Fruit fly (Drosophila melanogaster) whole organism, embryonic: ENCODE data around the gene Tace.

Source experiments
- B-H2 ChIP-seq: fragments of 200-800 bp; sonication (Bioruptor generic); optimal IDR thresholded peaks from 2 replicates; lab custom pipeline; 2018; ENCODE audit warnings: missing biosample characterization, mild to moderate bottlenecking, missing genetic modification characterization
- Bdp1 ChIP-seq: fragments of 200-800 bp; sonication (Bioruptor generic); optimal IDR thresholded peaks from 3 replicates; lab custom pipeline; 2016; ENCODE audit warnings: missing biosample characterization, missing genetic modification characterization
- CG10209 ChIP-seq: fragments of 200-800 bp; sonication (Bioruptor generic); optimal IDR thresholded peaks from 3 replicates; lab custom pipeline; 2017; ENCODE audit warnings: missing biosample characterization, mild to moderate bottlenecking, missing genetic modification characterization, missing genetic modification reagents
- CG10959 ChIP-seq: fragments of 200-800 bp; sonication (Bioruptor generic); IDR thresholded peaks from 2 replicates; pipeline ENCODE4 v1.3.6; 2022; ENCODE audit warnings: missing biosample characterization, missing genetic modification characterization
- CG11696 ChIP-seq: fragments of 200-800 bp; sonication (Bioruptor generic); IDR thresholded peaks from 2 replicates; pipeline ENCODE4 v1.3.6; 2022; ENCODE audit warnings: missing biosample characterization, missing genetic modification characterization
- CG12769 ChIP-seq: fragments of 200-800 bp; sonication (Bioruptor generic); optimal IDR thresholded peaks from 2 replicates; lab custom pipeline; 2019; ENCODE audit warnings: missing biosample characterization, mild to moderate bottlenecking, missing genetic modification characterization, moderate library complexity
- CG13894 ChIP-seq: fragments of 200-800 bp; sonication (Bioruptor generic); optimal IDR thresholded peaks from 3 replicates; lab custom pipeline; 2018; ENCODE audit warnings: missing biosample characterization, mild to moderate bottlenecking, missing genetic modification characterization, moderate library complexity
- CG14667 ChIP-seq: fragments of 200-800 bp; sonication (Bioruptor generic); IDR thresholded peaks from 2 replicates; pipeline ENCODE4 v1.3.6; 2022; ENCODE audit warnings: missing biosample characterization, missing genetic modification characterization
- CG15073 ChIP-seq: fragments of 200-800 bp; sonication (Bioruptor generic); optimal IDR thresholded peaks from 2 replicates; lab custom pipeline; 2016; ENCODE audit warnings: missing biosample characterization, missing genetic modification characterization
- CG18764 ChIP-seq: fragments of 200-800 bp; sonication (Bioruptor generic); optimal IDR thresholded peaks from 3 replicates; lab custom pipeline; 2016; ENCODE audit warnings: missing biosample characterization, missing genetic modification characterization
- CG2678 ChIP-seq: fragments of 200-800 bp; sonication (Bioruptor generic); optimal IDR thresholded peaks from 3 replicates; lab custom pipeline; 2019; ENCODE audit warnings: missing biosample characterization, mild to moderate bottlenecking, missing genetic modification characterization, moderate library complexity
- CG2712 ChIP-seq: fragments of 200-800 bp; optimal IDR thresholded peaks from 3 replicates; lab custom pipeline; 2019; ENCODE audit warnings: missing biosample characterization, mild to moderate bottlenecking, missing genetic modification characterization, moderate library complexity
- CG32767 ChIP-seq: fragments of 200-800 bp; sonication (Bioruptor generic); IDR thresholded peaks from 2 replicates; pipeline ENCODE4 v1.3.6; 2022; ENCODE audit warnings: missing biosample characterization, missing genetic modification characterization
- CG33213 ChIP-seq: fragments of 200-800 bp; sonication (Bioruptor generic); optimal IDR thresholded peaks from 3 replicates; lab custom pipeline; 2016; ENCODE audit warnings: missing biosample characterization, missing genetic modification characterization
- CG4282 ChIP-seq: fragments of 200-800 bp; sonication (Bioruptor generic); optimal IDR thresholded peaks from 2 replicates; lab custom pipeline; 2016; ENCODE audit warnings: missing biosample characterization, missing genetic modification characterization
- CG4854 ChIP-seq: fragments of 200-800 bp; sonication (Bioruptor generic); optimal IDR thresholded peaks from 2 replicates; lab custom pipeline; 2016; ENCODE audit warnings: missing biosample characterization, missing genetic modification characterization, inconsistent platforms
- CG6175 ChIP-seq: fragments of 200-800 bp; sonication (Bioruptor generic); IDR thresholded peaks from 3 replicates; pipeline ENCODE4 v1.3.6; 2022; ENCODE audit warnings: missing biosample characterization, missing genetic modification characterization
- CG6654 ChIP-seq: fragments of 200-800 bp; sonication (Bioruptor generic); optimal IDR thresholded peaks from 2 replicates; lab custom pipeline; 2017; ENCODE audit warnings: missing biosample characterization, mild to moderate bottlenecking, missing genetic modification characterization
- CG8290 ChIP-seq, 3 experiments: fragments of 200-800 bp; sonication (Bioruptor generic); optimal IDR thresholded peaks; 2 replicates each; lab custom pipeline; 2016 to 2019; ENCODE audit warnings: missing biosample characterization in 3 of 3, missing genetic modification characterization in 3 of 3, mild to moderate bottlenecking in 2 of 3, moderate library complexity in 1 of 3
- Doc2 ChIP-seq: fragments of 200-800 bp; sonication (Bioruptor generic); IDR thresholded peaks from 2 replicates; pipeline ENCODE4 v1.3.6; 2022; ENCODE audit warnings: missing biosample characterization, missing genetic modification characterization
- HLH3B ChIP-seq: fragments of 200-800 bp; sonication (Bioruptor generic); IDR thresholded peaks from 2 replicates; pipeline ENCODE4 v1.3.6; 2022; ENCODE audit warnings: missing biosample characterization, missing genetic modification characterization
- Hr3 ChIP-seq: fragments of 200-800 bp; sonication (Bioruptor generic); optimal IDR thresholded peaks from 3 replicates; lab custom pipeline; 2016; ENCODE audit warnings: missing biosample characterization, missing genetic modification characterization
- Med ChIP-seq: fragments of 200-800 bp; sonication (Bioruptor generic); peaks from one replicate; lab custom pipeline; 2016; ENCODE audit warnings: missing biosample characterization, missing genetic modification characterization, mild to moderate bottlenecking, inconsistent platforms, moderate library complexity
- Neu2 ChIP-seq: fragments of 200-800 bp; sonication (Bioruptor generic); optimal IDR thresholded peaks from 3 replicates; lab custom pipeline; 2016; ENCODE audit warnings: missing biosample characterization, missing genetic modification characterization, borderline replicate concordance
- Scr ChIP-seq: fragments of 200-800 bp; sonication (Bioruptor generic); IDR thresholded peaks from 2 replicates; pipeline ENCODE4 v1.3.6; 2022; ENCODE audit warnings: missing biosample characterization, missing genetic modification characterization; ENCODE audit not compliant: partially characterized antibody
- Sry-δ ChIP-seq: fragments of 200-800 bp; sonication (Bioruptor generic); optimal IDR thresholded peaks from 2 replicates; lab custom pipeline; 2016; ENCODE audit warnings: missing biosample characterization, missing genetic modification characterization
- TFAM ChIP-seq: fragments of 200-800 bp; sonication (Bioruptor generic); optimal IDR thresholded peaks from 2 replicates; lab custom pipeline; 2017; ENCODE audit warnings: missing biosample characterization, missing genetic modification characterization, inconsistent platforms
- abd-A ChIP-seq: fragments of 200-800 bp; sonication (Bioruptor generic); optimal IDR thresholded peaks from 3 replicates; lab custom pipeline; 2019; ENCODE audit warnings: missing biosample characterization, mild to moderate bottlenecking, missing genetic modification characterization, moderate library complexity
- aop ChIP-seq: fragments of 200-800 bp; sonication (Bioruptor generic); IDR thresholded peaks from 2 replicates; pipeline ENCODE4 v1.3.6; 2022; ENCODE audit warnings: missing biosample characterization, missing genetic modification characterization
- cad ChIP-seq: fragments of >200 bp; optimal IDR thresholded peaks from 2 replicates; lab custom pipeline; 2017; ENCODE audit warnings: missing biosample characterization, missing genetic modification characterization
- cato ChIP-seq: fragments of 200-800 bp; sonication (Bioruptor generic); optimal IDR thresholded peaks from 2 replicates; lab custom pipeline; 2016; ENCODE audit warnings: missing biosample characterization, missing genetic modification characterization, borderline replicate concordance
- chm ChIP-seq: fragments of 200-800 bp; sonication (Bioruptor generic); IDR thresholded peaks from 2 replicates; pipeline ENCODE4 v1.3.6; 2022; ENCODE audit warnings: missing biosample characterization, missing genetic modification characterization
- dan ChIP-seq: fragments of 200-800 bp; sonication (Bioruptor generic); IDR thresholded peaks from 2 replicates; pipeline ENCODE4 v1.3.6; 2022; ENCODE audit warnings: missing biosample characterization, missing genetic modification characterization
- en ChIP-seq: fragments of 200-800 bp; sonication (Bioruptor generic); optimal IDR thresholded peaks from 2 replicates; lab custom pipeline; 2016; ENCODE audit warnings: missing biosample characterization, missing genetic modification characterization
- esg ChIP-seq: fragments of 200-800 bp; sonication (Bioruptor generic); conservative IDR thresholded peaks from 2 replicates; pipeline ENCODE4 v1.3.6; 2022; ENCODE audit warnings: missing biosample characterization, missing genetic modification characterization
- ewg ChIP-seq: fragments of 200-800 bp; sonication (Bioruptor generic); optimal IDR thresholded peaks from 3 replicates; lab custom pipeline; 2017; ENCODE audit warnings: mild to moderate bottlenecking, missing biosample characterization, missing genetic modification reagents, missing genetic modification characterization
- fu2 ChIP-seq: fragments of 200-800 bp; sonication (Bioruptor generic); optimal IDR thresholded peaks from 2 replicates; lab custom pipeline; 2016; ENCODE audit warnings: missing biosample characterization, missing genetic modification characterization
- gfzf ChIP-seq: fragments of 200-800 bp; sonication (Bioruptor generic); optimal IDR thresholded peaks from 2 replicates; lab custom pipeline; 2016; ENCODE audit warnings: missing biosample characterization, mild to moderate bottlenecking, missing genetic modification characterization, moderate library complexity
- gt ChIP-seq: fragments of 200-800 bp; sonication (Bioruptor generic); IDR thresholded peaks from 2 replicates; pipeline ENCODE4 v1.3.6; 2022; ENCODE audit warnings: missing biosample characterization, missing genetic modification characterization
- hbn ChIP-seq: fragments of 200-800 bp; sonication (Bioruptor generic); IDR thresholded peaks from 2 replicates; pipeline ENCODE4 v1.3.6; 2022; ENCODE audit warnings: missing biosample characterization, missing genetic modification characterization; ENCODE audit not compliant: partially characterized antibody
- lmd ChIP-seq: fragments of 200-800 bp; sonication (Bioruptor generic); IDR thresholded peaks from 2 replicates; pipeline ENCODE4 v1.3.6; 2022; ENCODE audit warnings: missing biosample characterization, missing genetic modification characterization
- p53 ChIP-seq: fragments of 200-800 bp; sonication (Bioruptor generic); optimal IDR thresholded peaks from 2 replicates; lab custom pipeline; 2016; ENCODE audit warnings: missing biosample characterization, missing genetic modification characterization
- pho ChIP-seq: fragments of 200-800 bp; sonication (Bioruptor generic); optimal IDR thresholded peaks from 2 replicates; lab custom pipeline; 2016; ENCODE audit warnings: missing biosample characterization, missing genetic modification characterization
- seq ChIP-seq: fragments of 200-800 bp; sonication (Bioruptor generic); IDR thresholded peaks from 2 replicates; pipeline ENCODE4 v1.3.6; 2022; ENCODE audit warnings: missing biosample characterization, missing genetic modification characterization
- sim ChIP-seq: fragments of 200-800 bp; sonication (Bioruptor generic); IDR thresholded peaks from 2 replicates; pipeline ENCODE4 v1.3.6; 2022; ENCODE audit warnings: missing biosample characterization, missing genetic modification characterization
- slbo ChIP-seq: fragments of 200-800 bp; sonication (Bioruptor generic); IDR thresholded peaks from 2 replicates; pipeline ENCODE4 v1.3.6; 2022; ENCODE audit warnings: missing biosample characterization, missing genetic modification characterization
- sqz ChIP-seq: fragments of 200-800 bp; sonication (Bioruptor generic); optimal IDR thresholded peaks from 3 replicates; lab custom pipeline; 2018; ENCODE audit warnings: missing biosample characterization, mild to moderate bottlenecking, missing genetic modification characterization
- sr ChIP-seq: fragments of 200-800 bp; sonication (Bioruptor generic); IDR thresholded peaks from 3 replicates; pipeline ENCODE4 v1.3.6; 2022; ENCODE audit warnings: missing biosample characterization, missing genetic modification characterization
- tap ChIP-seq: fragments of 200-800 bp; optimal IDR thresholded peaks from 3 replicates; lab custom pipeline; 2019; ENCODE audit warnings: missing biosample characterization, mild to moderate bottlenecking, missing genetic modification characterization, moderate library complexity
- vvl ChIP-seq: fragments of 200-800 bp; sonication (Bioruptor generic); IDR thresholded peaks from 2 replicates; pipeline ENCODE4 v1.3.6; 2022; ENCODE audit warnings: missing biosample characterization, missing genetic modification characterization
- zfh2 ChIP-seq: fragments of 200-800 bp; sonication (Bioruptor generic); optimal IDR thresholded peaks from 2 replicates; lab custom pipeline; 2016; ENCODE audit warnings: missing biosample characterization, missing genetic modification characterization

Tace gene

dm6 chr3R:30051933-30052332 lies 51.6 kb downstream of the Tace start, which contains the start of gene CG15528 (continued):
- TF ChIP-seq CG12769 (tag; lab: Kevin White, UChicago) = peak; percentile 43
- no peak for TF ChIP-seq CG8290 (GFP tag; optimal IDR thresholded peaks at IDR 0.05; lab: Kevin White, UChicago)
- TF ChIP-seq CG8290 (tag; optimal IDR thresholded peaks at IDR 0.05; lab: Kevin White, UChicago) = peak in 1 of 2 experiments; percentile 4
- TF ChIP-seq CG15073 (GFP tag; lab: Kevin White, UChicago) = no peak
- no peak for TF ChIP-seq CG13894 (tag; lab: Kevin White, UChicago)
- TF ChIP-seq Hr3 (GFP tag; lab: Kevin White, UChicago) = no peak
- no peak for TF ChIP-seq CG14667 (GFP tag; lab: Robert Waterston, UW)
- TF ChIP-seq aop (GFP tag; lab: Robert Waterston, UW) = no peak
- TF ChIP-seq tap (tag; lab: Kevin White, UChicago) = no peak
- no peak for TF ChIP-seq CG2678
- TF ChIP-seq abd-A = no peak
- TF ChIP-seq ewg = no peak
- TF ChIP-seq vvl (GFP tag; lab: Robert Waterston, UW) = no peak
- TF ChIP-seq sr = peak; percentile 58; the same call in 2 of the 3 replicates
- TF ChIP-seq HLH3B = no peak
- no peak for TF ChIP-seq cad
- no peak for TF ChIP-seq cato (GFP tag; lab: Kevin White, UChicago)
- TF ChIP-seq gfzf (GFP tag; lab: Kevin White, UChicago) = no peak
- TF ChIP-seq Scr (GFP tag; lab: Robert Waterston, UW) = 0 out of 2 replicates have a peak, but pooled peaks have one; percentile 5
- no peak for TF ChIP-seq lmd (GFP tag; lab: Robert Waterston, UW)
- TF ChIP-seq gt (GFP tag; lab: Robert Waterston, UW) = no peak
- TF ChIP-seq seq (GFP tag; lab: Robert Waterston, UW) = no peak
- no peak for TF ChIP-seq pho (GFP tag; lab: Kevin White, UChicago)
- TF ChIP-seq en (GFP tag; lab: Kevin White, UChicago) = no peak

- TF ChIP-seq CG32767 = no peak
- peak; percentile 63 for TF ChIP-seq CG2712 (tag; lab: Kevin White, UChicago)
- TF ChIP-seq dan (GFP tag; lab: Robert Waterston, UW) = no peak
- no peak for TF ChIP-seq Neu2 (GFP tag; lab: Kevin White, UChicago)
- no peak for TF ChIP-seq CG10959 (GFP tag; lab: Robert Waterston, UW)
- no peak for TF ChIP-seq chm (GFP tag; lab: Robert Waterston, UW)
- peak; percentile 27 for TF ChIP-seq p53 (GFP tag; lab: Kevin White, UChicago)
- TF ChIP-seq B-H2 = peak; percentile 23
- peak; percentile 27; the same call in 1 of the 2 replicates for TF ChIP-seq slbo
- peak; percentile 75 for TF ChIP-seq CG33213
- no peak for TF ChIP-seq TFAM (GFP tag; lab: Kevin White, UChicago)
- TF ChIP-seq CG11696 (GFP tag; lab: Robert Waterston, UW) = no peak
- TF ChIP-seq CG4282 (GFP tag; lab: Kevin White, UChicago) = no peak
- TF ChIP-seq CG18764 (GFP tag; lab: Kevin White, UChicago) = no peak
- no peak for TF ChIP-seq CG4854
- TF ChIP-seq sqz = no peak
- TF ChIP-seq Med (GFP tag; lab: Kevin White, UChicago) = peak; percentile 95
- TF ChIP-seq CG6175 (GFP tag; lab: Robert Waterston, UW) = no peak
- TF ChIP-seq fu2 (GFP tag; lab: Kevin White, UChicago) = no peak
- TF ChIP-seq cato (GFP tag; lab: Kevin White, UChicago) = no peak
- peak; percentile 100 for TF ChIP-seq Sry-δ (GFP tag; lab: Kevin White, UChicago)
- no peak for TF ChIP-seq CG10209 (GFP tag; lab: Kevin White, UChicago)
- peak; percentile 5 for TF ChIP-seq Bdp1
- no peak for TF ChIP-seq esg
- no peak for TF ChIP-seq hbn
- no peak for TF ChIP-seq Doc2 (GFP tag; lab: Robert Waterston, UW)
- TF ChIP-seq zfh2 = peak; percentile 14
- TF ChIP-seq sim (GFP tag; lab: Robert Waterston, UW) = no peak
- no peak for TF ChIP-seq CG6654
Observed at dm6 chr3R:30052455-30053046, 52.2 kb downstream of the Tace start, which contains the start of gene Jasper. Gene Jasper, plus strand, starts transcription at chr3R:30052514.
